Worm (Caenorhabditis elegans) whole organism, mixed stage, embryonic: ENCODE results near the gene C43C3.4.

Experiments used
- blmp-1 ChIP-seq: fragments of 150-350 bp; optimal IDR thresholded peaks from 2 replicates; lab custom pipeline; 2014; ENCODE audit warnings: missing biosample characterization, missing genetic modification characterization
- ces-1 ChIP-seq: fragments of 150-350 bp; optimal IDR thresholded peaks from 2 replicates; lab custom pipeline; 2014; ENCODE audit warnings: missing biosample characterization, missing genetic modification reagents, missing genetic modification characterization
- lin-13 ChIP-seq: fragments of 150-350 bp; optimal IDR thresholded peaks from 2 replicates; lab custom pipeline; 2014; ENCODE audit warnings: missing biosample characterization, missing genetic modification characterization
- lsy-2 ChIP-seq: fragments of 150-350 bp; optimal IDR thresholded peaks from 2 replicates; lab custom pipeline; 2014; ENCODE audit warnings: missing biosample characterization, missing genetic modification characterization
- mab-5 ChIP-seq: fragments of 150-350 bp; optimal IDR thresholded peaks from 2 replicates; lab custom pipeline; 2014; ENCODE audit warnings: missing biosample characterization, missing genetic modification characterization
- nhr-12 ChIP-seq: fragments of 150-350 bp; optimal IDR thresholded peaks from 2 replicates; lab custom pipeline; 2014; ENCODE audit warnings: missing biosample characterization, missing genetic modification characterization
- pha-4 ChIP-seq: fragments of 150-350 bp; optimal IDR thresholded peaks from 2 replicates; lab custom pipeline; 2018; ENCODE audit warnings: missing biosample characterization, missing genetic modification reagents, missing genetic modification characterization
- unc-62 ChIP-seq: fragments of 150-350 bp; optimal IDR thresholded peaks from 2 replicates; lab custom pipeline; 2014; ENCODE audit warnings: missing biosample characterization, missing genetic modification reagents, missing genetic modification characterization

DNA sequence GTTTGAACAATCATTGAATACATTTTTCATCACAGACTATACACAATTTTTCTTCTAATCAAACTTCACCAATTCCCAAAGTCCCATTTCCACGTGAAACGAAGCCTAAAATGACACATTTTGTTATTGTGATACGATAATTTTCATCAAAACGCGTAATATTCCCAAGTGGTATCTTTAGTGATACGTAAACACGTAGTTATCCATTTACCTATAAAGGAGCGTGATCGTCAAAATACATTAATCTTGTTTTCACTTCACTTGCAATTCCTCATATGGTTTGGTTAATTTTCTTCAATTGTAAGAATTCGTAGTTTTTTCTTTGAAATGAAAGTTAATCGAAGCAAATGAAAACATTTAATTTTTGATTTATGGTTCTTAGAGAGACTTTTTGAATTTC lies 45.1 kb downstream of the C43C3.4 start:
- TF ChIP-seq blmp-1 (no peak), lin-13 (no peak), unc-62 (GFP tag; lab: Kevin White, UChicago) (no peak), pha-4 (no peak), nhr-12 (tag; lab: Kevin White, UChicago) (no peak), mab-5 (no peak), lsy-2 (no peak), ces-1 (GFP tag; lab: Kevin White, UChicago) (no peak)
